Worm (Caenorhabditis elegans): ENCODE measurements around the gene F53E2.2.

- TF ChIP-seq him-1 (tag; optimal IDR thresholded peaks at IDR 0.05) = no peak
- no peak for TF ChIP-seq W03F9.2 (tag; optimal IDR thresholded peaks at IDR 0.05)
Measured at ce11 chrV:1466949-1467348, 7.9 kb upstream of the F53E2.2 start.
